Worm (Caenorhabditis elegans): Measurements from ENCODE around the gene ncr-1.

DNA sequence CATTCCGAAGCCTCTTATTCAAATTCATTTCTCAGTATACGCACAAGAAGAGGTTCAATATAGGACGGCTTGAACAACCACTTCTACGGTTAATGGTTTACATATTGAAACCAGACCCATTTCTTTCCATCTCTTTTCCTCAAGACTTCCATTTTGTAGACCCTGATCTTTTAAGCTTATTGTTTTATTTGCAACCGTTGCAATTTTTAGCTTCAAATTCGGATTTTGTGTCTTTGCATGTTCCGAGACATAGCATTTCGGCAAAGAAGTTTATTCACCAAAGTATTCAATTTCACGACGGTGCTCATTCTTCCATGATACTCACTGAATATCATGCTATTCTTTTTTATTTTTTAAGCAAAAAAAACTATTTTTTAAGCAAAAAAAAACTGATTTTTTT is 22.4 kb downstream of the ncr-1 start, which contains the start of gene nmur-3:
- TF ChIP-seq isw-1 (GFP tag; IDR thresholded peaks at IDR 0.05) (no peak), ztf-4 (tag; optimal IDR thresholded peaks at IDR 0.05) (no peak), lin-13 (GFP tag; optimal IDR thresholded peaks at IDR 0.05) (no peak)
